Fruit fly (Drosophila melanogaster) whole organism, embryonic: ENCODE results near the gene CG43407.

Experiments
- Bteb2 ChIP-seq: fragments of 200-800 bp; sonication (Bioruptor generic); optimal IDR thresholded peaks from 2 replicates; lab custom pipeline; 2016; ENCODE audit warnings: missing biosample characterization, missing genetic modification characterization
- CG12219 ChIP-seq: fragments of 200-800 bp; sonication (Bioruptor generic); optimal IDR thresholded peaks from 3 replicates; lab custom pipeline; 2018; ENCODE audit warnings: missing biosample characterization, mild to moderate bottlenecking, missing genetic modification characterization
- CG14014 ChIP-seq: fragments of 200-800 bp; sonication (Bioruptor generic); IDR thresholded peaks from 2 replicates; pipeline ENCODE4 v1.3.6; 2022; ENCODE audit warnings: missing biosample characterization, missing genetic modification characterization
- CG1603 ChIP-seq: fragments of 200-800 bp; sonication (Bioruptor generic); optimal IDR thresholded peaks from 2 replicates; lab custom pipeline; 2019; ENCODE audit warnings: missing biosample characterization, mild to moderate bottlenecking, missing genetic modification characterization, moderate library complexity
- CG1647 ChIP-seq: fragments of 200-800 bp; sonication (Bioruptor generic); optimal IDR thresholded peaks from 3 replicates; lab custom pipeline; 2016; ENCODE audit warnings: missing biosample characterization, missing genetic modification characterization
- CG17328 ChIP-seq: fragments of 200-800 bp; sonication (Bioruptor generic); IDR thresholded peaks from 2 replicates; pipeline ENCODE4 v1.3.6; 2022; ENCODE audit warnings: missing biosample characterization, missing genetic modification characterization
- CG1832 ChIP-seq: fragments of 200-800 bp; sonication (Bioruptor generic); optimal IDR thresholded peaks from 2 replicates; lab custom pipeline; 2017; ENCODE audit warnings: missing biosample characterization, mild to moderate bottlenecking, missing genetic modification characterization, inconsistent platforms
- CG18619 ChIP-seq: fragments of 200-800 bp; sonication (Bioruptor generic); optimal IDR thresholded peaks from 3 replicates; lab custom pipeline; 2017; ENCODE audit warnings: missing biosample characterization, mild to moderate bottlenecking, missing genetic modification characterization
- CG2678 ChIP-seq: fragments of 200-800 bp; sonication (Bioruptor generic); optimal IDR thresholded peaks from 3 replicates; lab custom pipeline; 2019; ENCODE audit warnings: missing biosample characterization, mild to moderate bottlenecking, missing genetic modification characterization, moderate library complexity
- CG33557 ChIP-seq: fragments of 200-800 bp; sonication (Bioruptor generic); optimal IDR thresholded peaks from 2 replicates; lab custom pipeline; 2019; ENCODE audit warnings: missing biosample characterization, mild to moderate bottlenecking, missing genetic modification characterization, moderate library complexity
- CG3726 ChIP-seq: fragments of 200-800 bp; sonication (Bioruptor generic); IDR thresholded peaks from 3 replicates; pipeline ENCODE4, ENCODE4 v1.3.6; 2022; ENCODE audit warnings: missing biosample characterization, missing genetic modification characterization
- CG3847 ChIP-seq: fragments of 200-800 bp; sonication (Bioruptor generic); IDR thresholded peaks from 2 replicates; pipeline ENCODE4 v1.3.6; 2022; ENCODE audit warnings: missing biosample characterization, missing genetic modification characterization
- CG4360 ChIP-seq: fragments of 200-800 bp; sonication (Bioruptor generic); IDR thresholded peaks from 2 replicates; pipeline ENCODE4 v1.3.6; 2022; ENCODE audit warnings: missing biosample characterization, missing genetic modification characterization
- CG8478 ChIP-seq: fragments of >200 bp; optimal IDR thresholded peaks from 2 replicates; lab custom pipeline; 2018
- CG8944 ChIP-seq: fragments of 200-800 bp; sonication (Bioruptor generic); optimal IDR thresholded peaks from 3 replicates; lab custom pipeline; 2016; ENCODE audit warnings: missing biosample characterization, missing genetic modification characterization
- CG9215 ChIP-seq: fragments of 200-800 bp; sonication (Bioruptor generic); IDR thresholded peaks from 2 replicates; pipeline ENCODE4 v1.3.6; 2022; ENCODE audit warnings: missing biosample characterization, missing genetic modification characterization
- CG9932 ChIP-seq: fragments of 200-800 bp; sonication (Bioruptor generic); IDR thresholded peaks from 2 replicates; pipeline ENCODE4 v1.3.6; 2022; ENCODE audit warnings: missing biosample characterization, missing genetic modification characterization
- Chrac-16 ChIP-seq: fragments of 200-800 bp; sonication (Bioruptor generic); optimal IDR thresholded peaks from 3 replicates; lab custom pipeline; 2016; ENCODE audit warnings: missing biosample characterization, missing genetic modification characterization
- CoRest ChIP-seq: fragments of 200-800 bp; sonication (Bioruptor generic); optimal IDR thresholded peaks from 3 replicates; lab custom pipeline; 2018; ENCODE audit warnings: missing biosample characterization, mild to moderate bottlenecking, missing genetic modification characterization, moderate library complexity
- GATAe ChIP-seq: fragments of 200-800 bp; sonication (Bioruptor generic); conservative IDR thresholded peaks from 2 replicates; pipeline ENCODE4 v1.3.6; 2022; ENCODE audit warnings: missing biosample characterization, missing genetic modification characterization
- HLH4C ChIP-seq: fragments of 200-800 bp; sonication (Bioruptor generic); IDR thresholded peaks from 3 replicates; pipeline ENCODE4 v1.3.6; 2022; ENCODE audit warnings: missing biosample characterization, missing genetic modification characterization; ENCODE audit not compliant: partially characterized antibody
- Hr39 ChIP-seq: fragments of >200 bp; optimal IDR thresholded peaks from 2 replicates; lab custom pipeline; 2017
- Hr78 ChIP-seq, 2 experiments: fragments of 200-800 bp in 1 of 2; fragments of >200 bp in 1 of 2; sonication (Bioruptor generic) in 1 of 2; optimal IDR thresholded peaks; 2 replicates each; lab custom pipeline; 2017 to 2019; ENCODE audit warnings: missing biosample characterization in 2 of 2, missing genetic modification characterization in 2 of 2, mild to moderate bottlenecking in 1 of 2, moderate library complexity in 1 of 2
- Lim3 ChIP-seq: fragments of 200-800 bp; sonication (Bioruptor generic); IDR thresholded peaks from 2 replicates; pipeline ENCODE4 v1.3.6; 2022; ENCODE audit warnings: missing biosample characterization, missing genetic modification characterization
- Mad ChIP-seq: fragments of 200-800 bp; sonication (Bioruptor generic); optimal IDR thresholded peaks from 2 replicates; lab custom pipeline; 2016; ENCODE audit warnings: missing biosample characterization, missing genetic modification characterization
- Poxn ChIP-seq: fragments of 200-800 bp; sonication (Bioruptor generic); IDR thresholded peaks from 2 replicates; pipeline ENCODE4 v1.3.6; 2022; ENCODE audit warnings: missing biosample characterization, missing genetic modification characterization
- Ptx1 ChIP-seq: fragments of 200-800 bp; sonication (Bioruptor generic); IDR thresholded peaks from 2 replicates; pipeline ENCODE4 v1.3.6; 2022; ENCODE audit warnings: missing biosample characterization, missing genetic modification characterization
- Spps ChIP-seq: fragments of 200-800 bp; sonication (Bioruptor generic); optimal IDR thresholded peaks from 2 replicates; lab custom pipeline; 2018; ENCODE audit warnings: missing biosample characterization, mild to moderate bottlenecking, missing genetic modification characterization
- YL-1 ChIP-seq: fragments of 200-800 bp; sonication (Bioruptor generic); optimal IDR thresholded peaks from 3 replicates; lab custom pipeline; 2017; ENCODE audit warnings: missing biosample characterization, mild to moderate bottlenecking, missing genetic modification characterization
- amos ChIP-seq: fragments of 200-800 bp; sonication (Bioruptor generic); IDR thresholded peaks from 2 replicates; pipeline ENCODE4 v1.3.6; 2022; ENCODE audit warnings: missing biosample characterization, missing genetic modification characterization; ENCODE audit not compliant: partially characterized antibody
- bcd ChIP-seq: fragments of 200-800 bp; sonication (Bioruptor generic); optimal IDR thresholded peaks from 2 replicates; lab custom pipeline; 2017; ENCODE audit warnings: missing biosample characterization, mild to moderate bottlenecking, missing genetic modification characterization
- bowl ChIP-seq: fragments of 200-800 bp; sonication (Bioruptor generic); IDR thresholded peaks from 2 replicates; pipeline ENCODE4 v1.3.6; 2022; ENCODE audit warnings: missing biosample characterization, missing genetic modification characterization
- crol ChIP-seq: fragments of 200-800 bp; sonication (Bioruptor generic); IDR thresholded peaks from 2 replicates; pipeline ENCODE4 v1.3.6; 2022; ENCODE audit warnings: missing biosample characterization, missing genetic modification characterization
- dati ChIP-seq: fragments of 200-800 bp; sonication (Bioruptor generic); IDR thresholded peaks from 2 replicates; pipeline ENCODE4 v1.3.6; 2022; ENCODE audit warnings: missing biosample characterization, missing genetic modification characterization
- ems ChIP-seq: fragments of 200-800 bp; sonication (Bioruptor generic); optimal IDR thresholded peaks from 3 replicates; lab custom pipeline; 2016; ENCODE audit warnings: missing biosample characterization, missing genetic modification characterization
- ewg ChIP-seq: fragments of 200-800 bp; sonication (Bioruptor generic); optimal IDR thresholded peaks from 3 replicates; lab custom pipeline; 2017; ENCODE audit warnings: mild to moderate bottlenecking, missing biosample characterization, missing genetic modification reagents, missing genetic modification characterization
- fd64A ChIP-seq: fragments of 200-800 bp; sonication (Bioruptor generic); optimal IDR thresholded peaks from 3 replicates; lab custom pipeline; 2018; ENCODE audit warnings: missing biosample characterization, mild to moderate bottlenecking, missing genetic modification characterization
- gsb-n ChIP-seq: fragments of 200-800 bp; sonication (Bioruptor generic); optimal IDR thresholded peaks from 3 replicates; lab custom pipeline; 2018; ENCODE audit warnings: missing biosample characterization, mild to moderate bottlenecking, missing genetic modification characterization
- jigr1 ChIP-seq: fragments of 200-800 bp; sonication (Bioruptor generic); IDR thresholded peaks from 3 replicates; pipeline ENCODE4 v1.3.6; 2022; ENCODE audit warnings: missing biosample characterization, missing genetic modification characterization
- otp ChIP-seq: fragments of 200-800 bp; sonication (Bioruptor generic); IDR thresholded peaks from 3 replicates; pipeline ENCODE4, ENCODE4 v1.3.6; 2022; ENCODE audit warnings: missing biosample characterization, missing genetic modification characterization
- pho ChIP-seq: fragments of 200-800 bp; sonication (Bioruptor generic); optimal IDR thresholded peaks from 2 replicates; lab custom pipeline; 2016; ENCODE audit warnings: missing biosample characterization, missing genetic modification characterization
- pita ChIP-seq: fragments of 200-800 bp; sonication (Bioruptor generic); optimal IDR thresholded peaks from 2 replicates; lab custom pipeline; 2017; ENCODE audit warnings: missing biosample characterization, mild to moderate bottlenecking, missing genetic modification characterization
- sc ChIP-seq, 3 experiments: fragments of >200 bp in 2 of 3; fragments of 200-800 bp in 1 of 3; sonication (Bioruptor generic) in 1 of 3; optimal IDR thresholded peaks; 2 replicates in 2 of 3; 3 replicates in 1 of 3; lab custom pipeline; 2017; ENCODE audit warnings: mild to moderate bottlenecking in 1 of 3, missing biosample characterization in 1 of 3, missing genetic modification characterization in 1 of 3, missing genetic modification reagents in 1 of 3
- scrt ChIP-seq: fragments of 200-800 bp; sonication (Bioruptor generic); optimal IDR thresholded peaks from 2 replicates; lab custom pipeline; 2018; ENCODE audit warnings: missing biosample characterization, mild to moderate bottlenecking, missing genetic modification characterization, moderate library complexity
- sens-2 ChIP-seq: fragments of 200-800 bp; sonication (Bioruptor generic); IDR thresholded peaks from 2 replicates; pipeline ENCODE4 v1.3.6; 2022; ENCODE audit warnings: missing biosample characterization, missing genetic modification characterization
- sim ChIP-seq: fragments of 200-800 bp; sonication (Bioruptor generic); IDR thresholded peaks from 2 replicates; pipeline ENCODE4 v1.3.6; 2022; ENCODE audit warnings: missing biosample characterization, missing genetic modification characterization
- stwl ChIP-seq: fragments of 200-800 bp; sonication (Bioruptor generic); optimal IDR thresholded peaks from 3 replicates; lab custom pipeline; 2018; ENCODE audit warnings: missing biosample characterization, mild to moderate bottlenecking, missing genetic modification characterization, moderate library complexity
- sug ChIP-seq: fragments of 200-800 bp; optimal IDR thresholded peaks from 2 replicates; lab custom pipeline; 2019; ENCODE audit warnings: missing biosample characterization, mild to moderate bottlenecking, missing genetic modification characterization, moderate library complexity

The CG43407 gene

DNA sequence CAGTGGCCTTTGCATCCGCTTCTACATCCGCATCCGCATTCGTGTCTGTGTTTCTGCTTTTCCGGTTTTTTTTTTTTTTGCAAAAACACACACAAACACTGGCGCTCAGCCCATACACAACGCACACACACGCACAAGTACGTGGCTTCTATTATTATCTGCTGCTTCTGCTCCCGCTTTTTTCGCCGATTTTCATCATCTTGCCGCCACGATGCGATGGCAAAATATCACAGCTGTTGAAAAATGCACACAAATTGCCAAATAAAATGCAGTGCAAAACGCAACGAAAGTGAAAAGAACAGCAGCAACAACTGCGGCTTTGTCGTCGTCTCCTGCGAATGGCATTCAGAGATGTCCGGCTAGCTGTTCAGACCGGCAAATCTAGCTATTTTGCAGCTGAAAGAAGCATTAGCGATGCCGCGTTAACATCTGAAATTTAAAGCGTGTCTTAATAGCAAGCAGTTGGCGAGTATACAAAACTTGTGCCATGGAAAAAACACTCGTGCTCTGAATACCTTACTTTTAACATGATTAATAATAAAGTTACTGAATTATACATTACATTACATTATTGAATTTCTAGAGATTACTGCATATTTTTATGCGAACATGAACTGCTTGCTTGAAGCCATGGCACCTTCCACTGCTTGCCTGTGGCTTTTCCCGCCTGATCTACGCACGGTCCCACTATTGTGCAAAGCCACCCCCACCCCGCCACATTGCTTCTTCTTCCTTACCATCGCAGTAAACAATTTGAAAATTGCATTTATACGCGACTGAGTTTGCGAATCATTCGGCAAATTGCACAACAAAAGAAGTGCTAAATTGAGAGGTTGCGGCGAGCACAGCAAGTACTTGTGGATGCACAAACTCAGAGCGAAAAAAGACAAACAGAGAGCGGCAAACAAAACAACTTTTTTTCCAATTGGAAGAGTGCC lies 9.6 kb upstream of the CG43407 start, which contains the start of the genes Ugt316A1 and Sfxn2 (continued):
- TF ChIP-seq CG4360 (no peak), CG8478 (lab: Kevin White, UChicago) (peak; percentile 94), otp (0 out of 3 replicates have a peak, but pooled peaks have one; percentile 19), Mad (GFP tag; lab: Kevin White, UChicago) (peak; percentile 36), CG33557 (GFP tag; lab: Kevin White, UChicago) (peak; percentile 35), CG9215 (peak; percentile 48; the same call in 1 of the 2 replicates), CG14014 (no peak), CoRest (tag; lab: Kevin White, UChicago) (peak; percentile 64), sc (optimal IDR thresholded peaks at IDR 0.05; lab: Kevin White, UChicago) (no peak), sc (GFP tag; optimal IDR thresholded peaks at IDR 0.05; lab: Kevin White, UChicago) (no peak), CG18619 (peak; percentile 15), bcd (GFP tag; lab: Kevin White, UChicago) (peak; percentile 53), Hr39 (no peak), Lim3 (GFP tag; lab: Robert Waterston, UW) (no peak), Chrac-16 (GFP tag; lab: Kevin White, UChicago) (peak; percentile 47), sim (GFP tag; lab: Robert Waterston, UW) (no peak), sug (peak; percentile 61), crol (peak; percentile 64; the same call in 1 of the 2 replicates), CG9932 (GFP tag; lab: Robert Waterston, UW) (peak; percentile 70), jigr1 (GFP tag; lab: Robert Waterston, UW) (no peak), ewg (peak; percentile 46), CG2678 (tag; lab: Kevin White, UChicago) (no peak), CG1832 (GFP tag; lab: Kevin White, UChicago) (no peak), Bteb2 (no peak), GATAe (GFP tag; lab: Robert Waterston, UW) (no peak), sens-2 (GFP tag; lab: Robert Waterston, UW) (no peak), CG12219 (no peak), CG1603 (peak; percentile 79), gsb-n (tag; lab: Kevin White, UChicago) (peak; percentile 42), CG8944 (peak; percentile 39), Hr78 (GFP tag; optimal IDR thresholded peaks at IDR 0.05; lab: Kevin White, UChicago) (no peak), bowl (GFP tag; lab: Robert Waterston, UW) (no peak), HLH4C (GFP tag; lab: Robert Waterston, UW) (0 out of 3 replicates have a peak, but pooled peaks have one; percentile 51), YL-1 (GFP tag; lab: Kevin White, UChicago) (peak; percentile 51), Poxn (GFP tag; lab: Robert Waterston, UW) (no peak), fd64A (no peak), CG17328 (peak; percentile 41; the same call in 1 of the 2 replicates), CG3726 (GFP tag; lab: Robert Waterston, UW) (no peak), pho (peak; percentile 71), Ptx1 (GFP tag; lab: Robert Waterston, UW) (peak; percentile 55), stwl (tag; lab: Kevin White, UChicago) (peak; percentile 65), amos (GFP tag; lab: Robert Waterston, UW) (peak; percentile 45; the same call in 1 of the 2 replicates), pita (GFP tag; lab: Kevin White, UChicago) (peak; percentile 42), CG3847 (peak; percentile 70), CG1647 (GFP tag; lab: Kevin White, UChicago) (peak; percentile 21), dati (GFP tag; lab: Robert Waterston, UW) (no peak), scrt (GFP tag; lab: Kevin White, UChicago) (peak; percentile 55), ems (peak; percentile 31), Spps (no peak)
